Worm (Caenorhabditis elegans) whole organism, L1 larva: ENCODE results near the gene tbb-6.

Experiments used
- ama-1 ChIP-seq: fragments of 150-350 bp; optimal IDR thresholded peaks from 2 replicates; lab custom pipeline; 2014
- ceh-63 ChIP-seq: fragments of 200-800 bp; sonication (Bioruptor generic); optimal IDR thresholded peaks from 2 replicates; lab custom pipeline; 2018; ENCODE audit warnings: mild to moderate bottlenecking, missing genetic modification characterization, missing compliant biosample characterization
- lin-13 ChIP-seq: fragments of 150-350 bp; optimal IDR thresholded peaks from 2 replicates; lab custom pipeline; 2014; ENCODE audit warnings: missing biosample characterization, missing genetic modification reagents, missing genetic modification characterization
- lsy-2 ChIP-seq, 2 experiments: fragments of 150-350 bp; optimal IDR thresholded peaks; 2 replicates each; lab custom pipeline; 2014; ENCODE audit warnings: missing biosample characterization in 2 of 2, missing genetic modification characterization in 2 of 2
- nhr-77 ChIP-seq: fragments of 150-350 bp; optimal IDR thresholded peaks from 2 replicates; lab custom pipeline; 2014; ENCODE audit warnings: missing biosample characterization, missing genetic modification characterization
- ztf-4 ChIP-seq: fragments of 150-350 bp; optimal IDR thresholded peaks from 2 replicates; lab custom pipeline; 2014; ENCODE audit warnings: missing biosample characterization, missing genetic modification characterization

DNA sequence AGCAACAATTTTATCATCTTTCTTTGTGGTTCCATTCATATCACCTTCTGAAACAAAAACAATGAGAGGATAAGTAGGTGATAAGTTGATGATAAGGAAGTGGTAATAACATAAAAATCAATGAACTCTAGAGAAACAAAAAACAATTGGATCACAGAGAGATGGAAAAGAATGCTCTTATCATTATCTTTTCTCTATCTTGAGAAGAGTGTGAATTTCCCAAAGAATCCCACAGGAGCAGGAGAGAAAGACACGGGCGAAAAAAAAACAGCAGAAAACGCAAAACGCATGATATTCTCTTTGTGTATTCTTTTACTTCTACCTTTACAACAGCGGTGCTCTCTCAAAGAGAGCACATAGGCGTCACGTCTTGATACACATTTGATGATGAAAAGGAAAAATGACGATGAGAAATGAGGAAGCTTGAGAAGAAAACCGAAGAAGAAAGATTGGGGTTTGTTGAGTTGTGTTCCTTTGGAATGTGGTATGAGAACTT, 8.0 kb downstream of the tbb-6 start, which contains the start of gene twk-24:
- TF ChIP-seq nhr-77 (tag; lab: Kevin White, UChicago) (no peak), ama-1 (no peak), lsy-2 (tag; optimal IDR thresholded peaks at IDR 0.05; lab: Kevin White, UChicago) (no peak), ceh-63 (no peak), lin-13 (GFP tag; lab: Kevin White, UChicago) (no peak), ztf-4 (tag; lab: Kevin White, UChicago) (no peak)
